Fruit fly (Drosophila melanogaster): ENCODE data around the gene ChAT.

Gene ChAT

dm6 chr3R:18707492-18707891 is 2.2 kb downstream of the ChAT start:
- peak; percentile 79 for TF ChIP-seq abd-A (tag; optimal IDR thresholded peaks at IDR 0.05)
- no peak for TF ChIP-seq ERR (GFP tag; optimal IDR thresholded peaks at IDR 0.05)
- TF ChIP-seq run (tag; optimal IDR thresholded peaks at IDR 0.05): peak; percentile 11
- peak; percentile 58 for TF ChIP-seq Hey (tag; optimal IDR thresholded peaks at IDR 0.05)
- no peak for TF ChIP-seq CG2712 (tag; optimal IDR thresholded peaks at IDR 0.05)
- TF ChIP-seq pros (GFP tag; optimal IDR thresholded peaks at IDR 0.05): peak; percentile 75
- TF ChIP-seq Ravus (GFP tag; IDR thresholded peaks at IDR 0.05): no peak

- peak; percentile 86 for TF ChIP-seq CG6813 (GFP tag; optimal IDR thresholded peaks at IDR 0.05)
- TF ChIP-seq insv (GFP tag; optimal IDR thresholded peaks at IDR 0.05): peak in 1 of 2 experiments; percentile 53
- no peak for TF ChIP-seq Scr (GFP tag; IDR thresholded peaks at IDR 0.05; ENCODE audit: partially characterized antibody)
- TF ChIP-seq CG8388 (GFP tag; optimal IDR thresholded peaks at IDR 0.05): peak; percentile 81
- TF ChIP-seq row (GFP tag; IDR thresholded peaks at IDR 0.05): peak; percentile 92
- TF ChIP-seq CG12155 (GFP tag; optimal IDR thresholded peaks at IDR 0.05): peak; percentile 67
- TF ChIP-seq CG31365 (tag; optimal IDR thresholded peaks at IDR 0.05): peak; percentile 75
- TF ChIP-seq CG6854 (GFP tag; optimal IDR thresholded peaks at IDR 0.05): peak; percentile 86
- peak; percentile 83 for TF ChIP-seq Dad (GFP tag; optimal IDR thresholded peaks at IDR 0.05)
- TF ChIP-seq CG7839 (tag; optimal IDR thresholded peaks at IDR 0.05): peak; percentile 91
- TF ChIP-seq seq (GFP tag; IDR thresholded peaks at IDR 0.05): peak; percentile 89
- TF ChIP-seq E2f2 (GFP tag; IDR thresholded peaks at IDR 0.05): peak; percentile 63
- no peak for TF ChIP-seq CG10959 (GFP tag; IDR thresholded peaks at IDR 0.05)
- peak; percentile 26 for TF ChIP-seq TFAM (GFP tag; optimal IDR thresholded peaks at IDR 0.05)
- TF ChIP-seq hb (GFP tag; IDR thresholded peaks at IDR 0.05; ENCODE audit: partially characterized antibody): no peak
- TF ChIP-seq otp (GFP tag; IDR thresholded peaks at IDR 0.05): peak; percentile 63; the same call in 1 of the 3 replicates
- TF ChIP-seq Blimp-1 (GFP tag; optimal IDR thresholded peaks at IDR 0.05): peak; percentile 84
- 0 out of 3 replicates have a peak, but pooled peaks have one; percentile 57 for TF ChIP-seq CG3726 (GFP tag; IDR thresholded peaks at IDR 0.05)
- peak; percentile 50; the same call in 1 of the 2 replicates for TF ChIP-seq Doc2 (GFP tag; IDR thresholded peaks at IDR 0.05)
- TF ChIP-seq CG7372 (GFP tag; IDR thresholded peaks at IDR 0.05): peak; percentile 72
- no peak for TF ChIP-seq amos (GFP tag; IDR thresholded peaks at IDR 0.05; ENCODE audit: partially characterized antibody)
- peak; percentile 89 for TF ChIP-seq CG31441 (GFP tag; IDR thresholded peaks at IDR 0.05)
- peak; percentile 76 for TF ChIP-seq twi (tag; optimal IDR thresholded peaks at IDR 0.05)
- TF ChIP-seq CG14014 (GFP tag; IDR thresholded peaks at IDR 0.05): peak; percentile 90
- no peak for TF ChIP-seq cg (GFP tag; optimal IDR thresholded peaks at IDR 0.05)
- TF ChIP-seq wdn (GFP tag; IDR thresholded peaks at IDR 0.05): peak; percentile 76
- TF ChIP-seq CG11456 (GFP tag; IDR thresholded peaks at IDR 0.05): peak; percentile 85
- peak; percentile 59 for TF ChIP-seq tup (GFP tag; optimal IDR thresholded peaks at IDR 0.05)
- no peak; the same call in 1 of the 2 replicates for TF ChIP-seq bowl (GFP tag; IDR thresholded peaks at IDR 0.05)
- peak; percentile 59 for TF ChIP-seq Myb (GFP tag; optimal IDR thresholded peaks at IDR 0.05)
- peak; percentile 53 for TF ChIP-seq D19B (GFP tag; optimal IDR thresholded peaks at IDR 0.05)
- TF ChIP-seq eve (GFP tag; optimal IDR thresholded peaks at IDR 0.05): peak; percentile 15 to 93
- no peak for TF ChIP-seq tll (GFP tag; optimal IDR thresholded peaks at IDR 0.05)
- TF ChIP-seq Ets97D (GFP tag; optimal IDR thresholded peaks at IDR 0.05): peak; percentile 37
- TF ChIP-seq bab2 (GFP tag; optimal IDR thresholded peaks at IDR 0.05): peak; percentile 88
- peak; percentile 81 for TF ChIP-seq phol (tag; optimal IDR thresholded peaks at IDR 0.05)
- TF ChIP-seq CG17912 (GFP tag; optimal IDR thresholded peaks at IDR 0.05): peak; percentile 42
- TF ChIP-seq CG10147 (GFP tag; optimal IDR thresholded peaks at IDR 0.05): peak; percentile 91
- TF ChIP-seq CG42726 (GFP tag; IDR thresholded peaks at IDR 0.05; ENCODE audit: partially characterized antibody): no peak
- TF ChIP-seq run (tag; optimal IDR thresholded peaks at IDR 0.05): peak; percentile 87
- TF ChIP-seq CG1529 (GFP tag; optimal IDR thresholded peaks at IDR 0.05): peak; percentile 71
- TF ChIP-seq CG8281 (tag; optimal IDR thresholded peaks at IDR 0.05): peak; percentile 59
These were observed 14.6 kb downstream of the ChAT start for dm6 chr3R:18719767-18720341.

Data from whole organism, embryonic.